Worm (Caenorhabditis elegans): Measurements from ENCODE around the gene usp-33.

usp-33 gene

ce11 chrX:15628945-15629344 is 37.8 kb downstream of the usp-33 start:
- TF ChIP-seq mbf-1 (tag; optimal IDR thresholded peaks at IDR 0.05) (no peak), egl-27 (tag; optimal IDR thresholded peaks at IDR 0.05) (no peak)

- TF ChIP-seq nhr-129 (tag; optimal IDR thresholded peaks at IDR 0.05), result peak; percentile 24
- no peak for TF ChIP-seq mdl-1 (tag; optimal IDR thresholded peaks at IDR 0.05)
- no peak for TF ChIP-seq nhr-237 (tag; optimal IDR thresholded peaks at IDR 0.05)
- peak; percentile 28 for TF ChIP-seq F13H6.1 (tag; optimal IDR thresholded peaks at IDR 0.05)
- peak; percentile 54 for TF ChIP-seq sma-9 (GFP tag; optimal IDR thresholded peaks at IDR 0.05)
- no peak for TF ChIP-seq sma-9 (tag; optimal IDR thresholded peaks at IDR 0.05)
- no peak for TF ChIP-seq ZK546.5 (tag; optimal IDR thresholded peaks at IDR 0.05)
- peak; percentile 31 for TF ChIP-seq crh-2 (tag; optimal IDR thresholded peaks at IDR 0.05)
These were observed 38.4 kb downstream of the usp-33 start for ce11 chrX:15629615-15630014.

- TF ChIP-seq nhr-237 (tag; optimal IDR thresholded peaks at IDR 0.05), result no peak
- TF ChIP-seq F13H6.1 (tag; optimal IDR thresholded peaks at IDR 0.05), result no peak
- TF ChIP-seq gmeb-1 (tag; optimal IDR thresholded peaks at IDR 0.05), result no peak
- peak; percentile 1 for TF ChIP-seq nhr-25 (tag; optimal IDR thresholded peaks at IDR 0.05)
- TF ChIP-seq nhr-12 (tag; optimal IDR thresholded peaks at IDR 0.05), result no peak
- TF ChIP-seq unc-55 (GFP tag; optimal IDR thresholded peaks at IDR 0.05), result no peak
- TF ChIP-seq crh-2 (tag; optimal IDR thresholded peaks at IDR 0.05), result no peak
- no peak for TF ChIP-seq ama-1 (optimal IDR thresholded peaks at IDR 0.05)
- no peak for TF ChIP-seq mab-5 (tag; optimal IDR thresholded peaks at IDR 0.05)
These were observed 39.2 kb downstream of the usp-33 start, which contains the start of gene K09E9.4 for ce11 chrX:15630340-15630739. TSS of gene K09E9.4 (minus strand) at chrX:15630440.

- TF ChIP-seq R02D3.7 (tag; optimal IDR thresholded peaks at IDR 0.05) (no peak), snpc-4 (tag; optimal IDR thresholded peaks at IDR 0.05) (peak; percentile 48), skn-1 (tag; optimal IDR thresholded peaks at IDR 0.05) (no peak), lsy-2 (tag; optimal IDR thresholded peaks at IDR 0.05) (peak; percentile 42 to 44), sem-4 (tag; optimal IDR thresholded peaks at IDR 0.05) (peak; percentile 35), nhr-11 (tag; optimal IDR thresholded peaks at IDR 0.05) (no peak), F13H6.1 (tag; optimal IDR thresholded peaks at IDR 0.05) (peak; percentile 44), nhr-6 (tag; optimal IDR thresholded peaks at IDR 0.05) (no peak), dmd-4 (tag; optimal IDR thresholded peaks at IDR 0.05) (no peak), elt-1 (tag; optimal IDR thresholded peaks at IDR 0.05) (no peak), nhr-10 (tag; optimal IDR thresholded peaks at IDR 0.05) (no peak), ztf-4 (tag; optimal IDR thresholded peaks at IDR 0.05) (no peak), ztf-11 (tag; optimal IDR thresholded peaks at IDR 0.05) (no peak), nhr-237 (tag; optimal IDR thresholded peaks at IDR 0.05) (no peak), ama-1 (optimal IDR thresholded peaks at IDR 0.05) (no peak), nhr-25 (tag; optimal IDR thresholded peaks at IDR 0.05) (no peak), sma-3 (GFP tag; optimal IDR thresholded peaks at IDR 0.05) (no peak), crh-2 (tag; optimal IDR thresholded peaks at IDR 0.05) (peak; percentile 45), gmeb-1 (tag; optimal IDR thresholded peaks at IDR 0.05) (no peak), nhr-129 (tag; optimal IDR thresholded peaks at IDR 0.05) (peak; percentile 64), nhr-77 (tag; optimal IDR thresholded peaks at IDR 0.05) (no peak), C34F6.9 (tag; optimal IDR thresholded peaks at IDR 0.05) (peak; percentile 70), mab-5 (tag; optimal IDR thresholded peaks at IDR 0.05) (peak; percentile 51), fos-1 (tag; optimal IDR thresholded peaks at IDR 0.05) (peak; percentile 30), unc-62 (GFP tag; optimal IDR thresholded peaks at IDR 0.05) (no peak), ztf-1 (GFP tag; conservative IDR thresholded peaks at IDR 0.05) (no peak), sma-9 (GFP tag; optimal IDR thresholded peaks at IDR 0.05) (no peak), sma-9 (tag; optimal IDR thresholded peaks at IDR 0.05) (no peak), nhr-12 (tag; optimal IDR thresholded peaks at IDR 0.05) (no peak), mdl-1 (tag; optimal IDR thresholded peaks at IDR 0.05) (peak in 1 of 2 experiments; percentile 28), aly-2 (tag; optimal IDR thresholded peaks at IDR 0.05) (no peak), nhr-23 (tag; optimal IDR thresholded peaks at IDR 0.05) (no peak), Y55F3AM.14 (GFP tag; optimal IDR thresholded peaks at IDR 0.05) (no peak), ceh-16 (tag; optimal IDR thresholded peaks at IDR 0.05) (no peak), ceh-82 (tag; optimal IDR thresholded peaks at IDR 0.05) (no peak), peb-1 (tag; optimal IDR thresholded peaks at IDR 0.05) (no peak), lin-11 (tag; optimal IDR thresholded peaks at IDR 0.05) (no peak), mbf-1 (tag; optimal IDR thresholded peaks at IDR 0.05) (no peak), egl-27 (tag; optimal IDR thresholded peaks at IDR 0.05) (peak; percentile 25), lin-39 (tag; optimal IDR thresholded peaks at IDR 0.05) (no peak), elt-3 (tag; optimal IDR thresholded peaks at IDR 0.05) (no peak), lin-13 (GFP tag; optimal IDR thresholded peaks at IDR 0.05) (peak; percentile 2), nhr-21 (tag; optimal IDR thresholded peaks at IDR 0.05) (no peak), zag-1 (tag; optimal IDR thresholded peaks at IDR 0.05) (peak; percentile 26), unc-39 (tag; optimal IDR thresholded peaks at IDR 0.05) (no peak)
These were observed 39.6 kb downstream of the usp-33 start for ce11 chrX:15630790-15631204.
